Worm (Caenorhabditis elegans) whole organism, L4 larva: ENCODE measurements around the gene ocam-1.

Source experiments
- F37D6.2 ChIP-seq: sonication (generic microtip); optimal IDR thresholded peaks from 2 replicates; lab custom pipeline; 2016; ENCODE audit warnings: mild to moderate bottlenecking, missing genetic modification characterization, missing compliant biosample characterization
- F44E2.7 ChIP-seq: fragments of 200-800 bp; sonication (Bioruptor generic); IDR thresholded peaks from 2 replicates; pipeline ENCODE4 v2.1.2; 2022; ENCODE audit warnings: missing genetic modification characterization, missing compliant biosample characterization
- F49E8.2 ChIP-seq: sonication (generic microtip); optimal IDR thresholded peaks from 2 replicates; lab custom pipeline; 2016; ENCODE audit warnings: missing compliant biosample characterization, mild to moderate bottlenecking, missing genetic modification characterization, borderline replicate concordance
- R02D3.7 ChIP-seq: fragments of 150-350 bp; sonication (generic microtip); optimal IDR thresholded peaks from 3 replicates; lab custom pipeline; 2014; ENCODE audit warnings: missing biosample characterization, missing genetic modification characterization
- T20F7.1 ChIP-seq: fragments of 200-800 bp; sonication (Bioruptor generic); optimal IDR thresholded peaks from 2 replicates; lab custom pipeline; 2018; ENCODE audit warnings: mild to moderate bottlenecking, missing genetic modification characterization, missing compliant biosample characterization
- T26A8.4 ChIP-seq: fragments of 200-800 bp; sonication (Bioruptor generic); IDR thresholded peaks from 2 replicates; pipeline ENCODE4 v1.3.6; 2022; ENCODE audit warnings: missing genetic modification characterization, missing compliant biosample characterization
- Y48G9A.11 ChIP-seq: fragments of 200-800 bp; sonication (Bioruptor generic); IDR thresholded peaks from 2 replicates; pipeline ENCODE4 v1.3.6; 2022; ENCODE audit warnings: missing genetic modification reagents, missing genetic modification characterization, missing compliant biosample characterization
- Y5F2A.4 ChIP-seq: fragments of 200-800 bp; sonication (Bioruptor generic); optimal IDR thresholded peaks from 2 replicates; lab custom pipeline; 2018; ENCODE audit warnings: mild to moderate bottlenecking, missing genetic modification characterization, missing compliant biosample characterization
- ZK337.2 ChIP-seq: fragments of 200-800 bp; sonication (Bioruptor generic); IDR thresholded peaks from 2 replicates; pipeline ENCODE4 v1.3.6; 2022; ENCODE audit warnings: missing genetic modification reagents, missing genetic modification characterization, missing compliant biosample characterization
- ama-1 ChIP-seq: fragments of 150-350 bp; optimal IDR thresholded peaks from 2 replicates; lab custom pipeline; 2014; ENCODE audit warnings: inconsistent platforms, mixed read lengths
- arid-1 ChIP-seq: fragments of 200-800 bp; sonication (Bioruptor generic); conservative IDR thresholded peaks from 2 replicates; pipeline ENCODE4 v1.3.6; 2022; ENCODE audit warnings: missing genetic modification reagents, missing genetic modification characterization, missing compliant biosample characterization
- ceh-20 ChIP-seq: fragments of 200-800 bp; sonication (Bioruptor generic); IDR thresholded peaks from 2 replicates; pipeline ENCODE4 v1.3.6; 2022; ENCODE audit warnings: missing genetic modification reagents, missing genetic modification characterization, missing compliant biosample characterization
- ceh-28 ChIP-seq: fragments of 150-350 bp; optimal IDR thresholded peaks from 2 replicates; lab custom pipeline; 2014; ENCODE audit warnings: missing biosample characterization, missing genetic modification reagents, missing genetic modification characterization
- ceh-32 ChIP-seq: sonication (generic microtip); optimal IDR thresholded peaks from 2 replicates; lab custom pipeline; 2016; ENCODE audit warnings: mild to moderate bottlenecking, missing genetic modification characterization, missing compliant biosample characterization; ENCODE audit not compliant: poor library complexity
- ceh-82 ChIP-seq: sonication (generic microtip); optimal IDR thresholded peaks from 2 replicates; lab custom pipeline; 2017; ENCODE audit warnings: missing biosample characterization, missing genetic modification characterization
- ces-1 ChIP-seq: fragments of 150-350 bp; sonication (generic microtip); optimal IDR thresholded peaks from 4 replicates; lab custom pipeline; 2014; ENCODE audit warnings: missing biosample characterization, missing genetic modification reagents, missing genetic modification characterization
- cey-2 ChIP-seq: sonication (generic microtip); optimal IDR thresholded peaks from 3 replicates; lab custom pipeline; 2017; ENCODE audit warnings: missing genetic modification characterization, mild to moderate bottlenecking, missing compliant biosample characterization, antibody characterized with exemption, borderline replicate concordance; ENCODE audit not compliant: insufficient read depth
- daf-19 ChIP-seq: fragments of 200-800 bp; sonication (Bioruptor generic); conservative IDR thresholded peaks from 2 replicates; pipeline ENCODE4 v1.3.6; 2022; ENCODE audit warnings: missing genetic modification characterization, missing compliant biosample characterization
- dmd-9 ChIP-seq: fragments of 200-800 bp; sonication (Bioruptor generic); IDR thresholded peaks from 2 replicates; pipeline ENCODE4 v1.3.6; 2022; ENCODE audit warnings: missing genetic modification reagents, missing genetic modification characterization, missing compliant biosample characterization
- egl-27 ChIP-seq: sonication (generic microtip); optimal IDR thresholded peaks from 3 replicates; lab custom pipeline; 2017; ENCODE audit warnings: missing biosample characterization, missing genetic modification reagents, missing genetic modification characterization
- egl-43 ChIP-seq: fragments of 200-800 bp; sonication (Bioruptor generic); IDR thresholded peaks from 2 replicates; pipeline ENCODE4 v1.3.6; 2022; ENCODE audit warnings: missing genetic modification reagents, missing genetic modification characterization, missing compliant biosample characterization
- fos-1 ChIP-seq: fragments of 150-350 bp; optimal IDR thresholded peaks from 2 replicates; lab custom pipeline; 2014; ENCODE audit warnings: missing biosample characterization, missing genetic modification characterization
- gei-8 ChIP-seq: fragments of 200-800 bp; sonication (Bioruptor generic); optimal IDR thresholded peaks from 2 replicates; lab custom pipeline; 2018; ENCODE audit warnings: mild to moderate bottlenecking, missing genetic modification characterization, missing compliant biosample characterization
- hif-1 ChIP-seq, 2 experiments: sonication (generic microtip); optimal IDR thresholded peaks; 2 replicates each; lab custom pipeline; 2016 to 2017; ENCODE audit warnings: missing compliant biosample characterization in 2 of 2, missing genetic modification characterization in 2 of 2, missing genetic modification reagents in 2 of 2, missing genotype in 2 of 2, mild to moderate bottlenecking in 1 of 2
- hlh-11 ChIP-seq: fragments of 200-800 bp; sonication (Bioruptor generic); optimal IDR thresholded peaks from 2 replicates; lab custom pipeline; 2018; ENCODE audit warnings: mild to moderate bottlenecking, missing genetic modification characterization, missing compliant biosample characterization
- hlh-30 ChIP-seq: sonication (generic microtip); optimal IDR thresholded peaks from 2 replicates; lab custom pipeline; 2017; ENCODE audit warnings: antibody characterized with exemption, mild to moderate bottlenecking, missing genetic modification characterization, missing compliant biosample characterization; ENCODE audit not compliant: insufficient read depth
- lin-1 ChIP-seq: fragments of 200-800 bp; sonication (Bioruptor generic); IDR thresholded peaks from 2 replicates; pipeline ENCODE4 v1.3.6; 2022; ENCODE audit warnings: missing genetic modification reagents, missing genetic modification characterization, missing compliant biosample characterization
- lin-15B ChIP-seq: fragments of 150-350 bp; sonication (generic microtip); optimal IDR thresholded peaks from 3 replicates; lab custom pipeline; 2014; ENCODE audit warnings: missing biosample characterization, missing genetic modification characterization
- lin-38 ChIP-seq: fragments of 200-800 bp; sonication (Bioruptor generic); IDR thresholded peaks from 2 replicates; pipeline ENCODE4 v1.3.6; 2022; ENCODE audit warnings: missing genetic modification reagents, missing genetic modification characterization, missing compliant biosample characterization
- lin-39 ChIP-seq: fragments of 150-350 bp; optimal IDR thresholded peaks from 2 replicates; lab custom pipeline; 2014; ENCODE audit warnings: missing biosample characterization, missing genetic modification reagents, missing genetic modification characterization
- lsy-2 ChIP-seq, 2 experiments: fragments of 150-350 bp in 1 of 2; sonication (generic microtip) in 1 of 2; optimal IDR thresholded peaks; 2 replicates each; lab custom pipeline; 2014 to 2017; ENCODE audit warnings: missing biosample characterization in 2 of 2, missing genetic modification characterization in 2 of 2
- madf-5 ChIP-seq, 2 experiments: fragments of 200-800 bp; sonication (Bioruptor generic); IDR thresholded peaks; 2 replicates each; pipeline ENCODE4 v1.3.6; 2022; ENCODE audit warnings: missing compliant biosample characterization in 2 of 2, missing genetic modification characterization in 2 of 2
- mdl-1 ChIP-seq, 2 experiments: fragments of 150-350 bp in 1 of 2; sonication (generic microtip) in 1 of 2; optimal IDR thresholded peaks; 2 replicates each; lab custom pipeline; 2014 to 2017; ENCODE audit warnings: missing biosample characterization in 2 of 2, missing genetic modification characterization in 2 of 2
- mdt-29 ChIP-seq: fragments of 200-800 bp; sonication (Bioruptor generic); IDR thresholded peaks from 2 replicates; pipeline ENCODE4 v1.3.6; 2022; ENCODE audit warnings: missing genetic modification reagents, missing genetic modification characterization, missing compliant biosample characterization
- mep-1 ChIP-seq: fragments of 150-350 bp; sonication (generic microtip); optimal IDR thresholded peaks from 3 replicates; lab custom pipeline; 2014; ENCODE audit warnings: missing biosample characterization, missing genetic modification characterization
- mes-2 ChIP-seq: sonication (generic microtip); optimal IDR thresholded peaks from 2 replicates; lab custom pipeline; 2016; ENCODE audit warnings: missing genotype, mild to moderate bottlenecking, missing genetic modification characterization, missing compliant biosample characterization; ENCODE audit not compliant: poor library complexity, severe bottlenecking
- mxl-3 ChIP-seq: fragments of 200-800 bp; sonication (Bioruptor generic); optimal IDR thresholded peaks from 2 replicates; lab custom pipeline; 2018; ENCODE audit warnings: mild to moderate bottlenecking, missing genetic modification characterization, missing compliant biosample characterization
- nhr-10 ChIP-seq: fragments of 150-350 bp; optimal IDR thresholded peaks from 2 replicates; lab custom pipeline; 2014; ENCODE audit warnings: missing biosample characterization, missing genetic modification characterization
- nhr-11 ChIP-seq: fragments of 150-350 bp; optimal IDR thresholded peaks from 2 replicates; lab custom pipeline; 2014; ENCODE audit warnings: missing biosample characterization, missing genetic modification characterization
- nhr-111 ChIP-seq: fragments of 200-800 bp; sonication (Bioruptor generic); optimal IDR thresholded peaks from 2 replicates; lab custom pipeline; 2018; ENCODE audit warnings: mild to moderate bottlenecking, missing genetic modification characterization, missing compliant biosample characterization
- nhr-25 ChIP-seq: sonication (generic microtip); optimal IDR thresholded peaks from 2 replicates; lab custom pipeline; 2017; ENCODE audit warnings: missing genetic modification characterization, mild to moderate bottlenecking, missing compliant biosample characterization, antibody characterized with exemption, moderate library complexity, borderline replicate concordance; ENCODE audit not compliant: insufficient read depth
- nhr-28 ChIP-seq: fragments of 150-350 bp; optimal IDR thresholded peaks from 2 replicates; lab custom pipeline; 2014; ENCODE audit warnings: missing biosample characterization, missing genetic modification characterization
- nhr-41 ChIP-seq: fragments of 200-800 bp; sonication (Bioruptor generic); IDR thresholded peaks from 2 replicates; pipeline ENCODE4 v1.3.6; 2022; ENCODE audit warnings: missing genetic modification reagents, missing genetic modification characterization, missing compliant biosample characterization
- nhr-42 ChIP-seq: fragments of 200-800 bp; sonication (Bioruptor generic); IDR thresholded peaks from 2 replicates; pipeline ENCODE4 v1.3.6; 2022; ENCODE audit warnings: missing genetic modification characterization, missing compliant biosample characterization
- saeg-2 ChIP-seq: fragments of 200-800 bp; sonication (Bioruptor generic); IDR thresholded peaks from 2 replicates; pipeline ENCODE4 v1.3.6; 2022; ENCODE audit warnings: missing genetic modification reagents, missing genetic modification characterization, missing compliant biosample characterization
- set-16 ChIP-seq: fragments of 200-800 bp; sonication (Bioruptor generic); IDR thresholded peaks from 2 replicates; pipeline ENCODE4 v1.3.6; 2022; ENCODE audit warnings: missing genetic modification reagents, missing genetic modification characterization, missing compliant biosample characterization
- skn-1 ChIP-seq: fragments of 150-350 bp; optimal IDR thresholded peaks from 2 replicates; lab custom pipeline; 2014; ENCODE audit warnings: missing biosample characterization, missing genetic modification characterization
- snpc-4 ChIP-seq: fragments of 150-350 bp; optimal IDR thresholded peaks from 2 replicates; lab custom pipeline; 2014; ENCODE audit warnings: missing biosample characterization, missing genetic modification characterization
- tag-97 ChIP-seq: fragments of 200-800 bp; sonication (Bioruptor generic); IDR thresholded peaks from 2 replicates; pipeline ENCODE4 v1.3.6; 2022; ENCODE audit warnings: missing genetic modification characterization, missing compliant biosample characterization
- zag-1 ChIP-seq: fragments of 150-350 bp; optimal IDR thresholded peaks from 2 replicates; lab custom pipeline; 2014; ENCODE audit warnings: missing biosample characterization, missing genetic modification characterization
- zip-2 ChIP-seq: fragments of 150-350 bp; optimal IDR thresholded peaks from 2 replicates; lab custom pipeline; 2014; ENCODE audit warnings: missing biosample characterization, missing genetic modification characterization
- ztf-7 ChIP-seq: fragments of 150-350 bp; optimal IDR thresholded peaks from 2 replicates; lab custom pipeline; 2014; ENCODE audit warnings: missing biosample characterization, missing genetic modification characterization

ocam-1 gene

DNA sequence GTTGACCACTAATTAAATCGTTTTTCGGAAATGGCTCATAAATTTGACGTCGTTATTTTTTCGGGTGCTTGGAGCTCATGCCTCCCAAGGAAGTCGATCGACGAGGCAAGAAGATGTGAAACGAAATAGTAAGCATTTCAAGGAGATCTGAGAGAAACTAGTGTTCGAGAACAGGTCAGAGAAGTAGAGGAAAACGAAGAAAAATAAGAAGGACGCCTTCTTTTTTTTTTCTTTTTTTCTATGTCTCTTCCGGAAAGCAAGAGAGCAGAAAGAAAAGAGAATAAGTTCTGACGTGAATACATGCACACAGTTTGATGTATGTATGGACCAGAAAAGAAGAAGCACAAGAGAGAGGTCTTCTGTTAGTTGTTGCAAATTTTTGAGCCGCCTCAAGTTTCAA lies 23.9 kb downstream of the ocam-1 start (continued):
- TF ChIP-seq daf-19 (GFP tag; lab: Robert Waterston, UW) (no peak), lsy-2 (tag; optimal IDR thresholded peaks at IDR 0.05; lab: Kevin White, UChicago) (peak in 1 of 2 experiments; percentile 63), lin-38 (GFP tag; lab: Robert Waterston, UW) (no peak), mep-1 (tag; lab: Kevin White, UChicago) (peak; percentile 41), mxl-3 (no peak), skn-1 (tag; lab: Kevin White, UChicago) (no peak), nhr-41 (GFP tag; lab: Robert Waterston, UW) (no peak), set-16 (no peak), F37D6.2 (tag; lab: Kevin White, UChicago) (no peak), Y48G9A.11 (no peak), mdl-1 (tag; optimal IDR thresholded peaks at IDR 0.05; lab: Kevin White, UChicago) (no peak), hif-1 (tag; optimal IDR thresholded peaks at IDR 0.05; lab: Kevin White, UChicago) (no peak), mes-2 (tag; lab: Kevin White, UChicago) (no peak), ceh-28 (no peak), ces-1 (GFP tag; lab: Kevin White, UChicago) (peak; percentile 18), saeg-2 (GFP tag; lab: Robert Waterston, UW) (no peak), nhr-111 (GFP tag; lab: Kevin White, UChicago) (no peak), ZK337.2 (GFP tag; lab: Robert Waterston, UW) (no peak), arid-1 (GFP tag; lab: Robert Waterston, UW) (no peak), gei-8 (GFP tag; lab: Kevin White, UChicago) (no peak), dmd-9 (no peak), nhr-28 (no peak), egl-43 (GFP tag; lab: Robert Waterston, UW) (no peak), hlh-30 (tag; lab: Kevin White, UChicago) (peak; percentile 33), ceh-20 (GFP tag; lab: Robert Waterston, UW) (no peak), lin-1 (GFP tag; lab: Robert Waterston, UW) (no peak), nhr-11 (tag; lab: Kevin White, UChicago) (peak; percentile 14), tag-97 (GFP tag; lab: Robert Waterston, UW) (no peak), hlh-11 (no peak), F49E8.2 (tag; lab: Kevin White, UChicago) (no peak), ztf-7 (no peak), egl-27 (tag; lab: Kevin White, UChicago) (no peak), R02D3.7 (tag; lab: Kevin White, UChicago) (no peak), lin-15B (tag; lab: Kevin White, UChicago) (no peak), mdt-29 (no peak), T20F7.1 (no peak), ceh-82 (tag; lab: Kevin White, UChicago) (no peak), T26A8.4 (GFP tag; lab: Robert Waterston, UW) (no peak), F44E2.7 (GFP tag; lab: Robert Waterston, UW) (no peak), zag-1 (tag; lab: Kevin White, UChicago) (no peak), nhr-42 (GFP tag; lab: Robert Waterston, UW) (no peak), fos-1 (tag; lab: Kevin White, UChicago) (no peak), zip-2 (tag; lab: Kevin White, UChicago) (no peak), ceh-32 (tag; lab: Kevin White, UChicago) (no peak), lin-39 (tag; lab: Kevin White, UChicago) (no peak), ama-1 (lab: Kevin White, UChicago) (no peak), nhr-10 (tag; lab: Kevin White, UChicago) (no peak), cey-2 (tag; lab: Kevin White, UChicago) (no peak), nhr-25 (tag; lab: Kevin White, UChicago) (no peak), Y5F2A.4 (GFP tag; lab: Kevin White, UChicago) (no peak), snpc-4 (tag; lab: Kevin White, UChicago) (no peak), madf-5 (GFP tag; IDR thresholded peaks at IDR 0.05; lab: Robert Waterston, UW) (no peak)
